Fruit fly (Drosophila melanogaster): ENCODE results near the gene CG9737.

dm6 chr3R:30203104-30203986 lies 39.8 kb downstream of the CG9737 start:
- TF ChIP-seq CG8478 (optimal IDR thresholded peaks at IDR 0.05) (no peak), CTCF (optimal IDR thresholded peaks at IDR 0.05) (no peak)
